Fruit fly (Drosophila melanogaster) S2 (cell line): ENCODE data around the gene msps.

Source experiments
- CG8478 ChIP-seq: fragments of >200 bp; optimal IDR thresholded peaks from 2 replicates; lab custom pipeline; 2018
- CTCF ChIP-seq, 2 experiments: fragments of >200 bp; optimal IDR thresholded peaks; 2 replicates each; lab custom pipeline; 2018

msps gene

dm6 chr3R:16069266-16069665 lies 18.7 kb downstream of the msps start:
- TF ChIP-seq CTCF (optimal IDR thresholded peaks at IDR 0.05; lab: Kevin White, UChicago) (no peak), CG8478 (lab: Kevin White, UChicago) (no peak)

dm6 chr3R:16071689-16072580 lies 21.3 kb downstream of the msps start:
- TF ChIP-seq CG8478 (lab: Kevin White, UChicago) = no peak
- no peak for TF ChIP-seq CTCF (optimal IDR thresholded peaks at IDR 0.05; lab: Kevin White, UChicago)

dm6 chr3R:16072581-16072908 lies 21.9 kb downstream of the msps start:
- no peak for TF ChIP-seq CG8478 (lab: Kevin White, UChicago)
- no peak for TF ChIP-seq CTCF (optimal IDR thresholded peaks at IDR 0.05; lab: Kevin White, UChicago)

dm6 chr3R:16074122-16074521 lies 23.5 kb downstream of the msps start:
- TF ChIP-seq CTCF (optimal IDR thresholded peaks at IDR 0.05; lab: Kevin White, UChicago) = no peak
- no peak for TF ChIP-seq CG8478 (lab: Kevin White, UChicago)

dm6 chr3R:16078247-16078646 lies 27.6 kb downstream of the msps start:
- TF ChIP-seq CTCF (optimal IDR thresholded peaks at IDR 0.05; lab: Kevin White, UChicago) (no peak), CG8478 (lab: Kevin White, UChicago) (no peak)

- no peak for TF ChIP-seq CG8478 (lab: Kevin White, UChicago)
- TF ChIP-seq CTCF (optimal IDR thresholded peaks at IDR 0.05; lab: Kevin White, UChicago) = no peak
Measured at dm6 chr3R:16080942-16081589, 30.5 kb downstream of the msps start, which contains the start of gene CG32855. Gene CG32855 (minus strand): TSS chr3R:16080992.

dm6 chr3R:16082384-16082783 lies 31.8 kb downstream of the msps start:
- TF ChIP-seq CG8478 (lab: Kevin White, UChicago) = no peak

- TF ChIP-seq CG8478 (lab: Kevin White, UChicago) (no peak), CTCF (optimal IDR thresholded peaks at IDR 0.05; lab: Kevin White, UChicago) (no peak)
Measured at dm6 chr3R:16083578-16083977, 33.0 kb downstream of the msps start, which contains the start of gene sxe2. Gene sxe2 (plus strand): TSS chr3R:16083878.

- TF ChIP-seq CTCF (optimal IDR thresholded peaks at IDR 0.05; lab: Kevin White, UChicago) (no peak), CG8478 (lab: Kevin White, UChicago) (no peak)
Measured at dm6 chr3R:16091910-16092627, 41.5 kb downstream of the msps start.

- no peak for TF ChIP-seq CTCF (optimal IDR thresholded peaks at IDR 0.05; lab: Kevin White, UChicago)
- TF ChIP-seq CG8478 (lab: Kevin White, UChicago) = no peak
Measured at dm6 chr3R:16094011-16094729, 43.6 kb downstream of the msps start.

dm6 chr3R:16094918-16095317 lies 44.3 kb downstream of the msps start:
- TF ChIP-seq CG8478 (lab: Kevin White, UChicago) = no peak
- no peak for TF ChIP-seq CTCF (optimal IDR thresholded peaks at IDR 0.05; lab: Kevin White, UChicago)

- no peak for TF ChIP-seq CTCF (optimal IDR thresholded peaks at IDR 0.05; lab: Kevin White, UChicago)
- no peak for TF ChIP-seq CG8478 (lab: Kevin White, UChicago)
Measured at dm6 chr3R:16097661-16098329, 47.2 kb downstream of the msps start.

dm6 chr3R:16098333-16099267 lies 48.0 kb downstream of the msps start, which contains the start of the genes Mhcl and Akt:
Gene Mhcl (minus strand): TSS chr3R:16098761.
Gene Akt (plus strand): TSS chr3R:16099228.
- TF ChIP-seq CTCF (optimal IDR thresholded peaks at IDR 0.05; lab: Kevin White, UChicago) (peak in 1 of 2 experiments; percentile 40), CG8478 (lab: Kevin White, UChicago) (no peak)
